Worm (Caenorhabditis elegans) whole organism, young adult: ENCODE measurements around the gene C27A2.8.

Experiments
- F22D6.2 ChIP-seq: sonication (generic microtip); optimal IDR thresholded peaks from 2 replicates; lab custom pipeline; 2016; ENCODE audit warnings: mild to moderate bottlenecking, missing genetic modification characterization, missing compliant biosample characterization
- F57A8.1 ChIP-seq: fragments of 200-800 bp; sonication (Bioruptor generic); optimal IDR thresholded peaks from 2 replicates; lab custom pipeline; 2018; ENCODE audit warnings: mild to moderate bottlenecking, missing genetic modification characterization, moderate library complexity, missing compliant biosample characterization
- ama-1 ChIP-seq, 3 experiments: fragments of 150-350 bp in 1 of 3; sonication (generic microtip) in 2 of 3; optimal IDR thresholded peaks; 2 replicates each; lab custom pipeline; 2014 to 2018; ENCODE audit warnings: missing biosample characterization in 2 of 3, missing genetic modification characterization in 2 of 3, missing genetic modification reagents in 2 of 3
- atf-7 ChIP-seq: sonication (generic microtip); optimal IDR thresholded peaks from 2 replicates; lab custom pipeline; 2017; ENCODE audit warnings: mild to moderate bottlenecking, missing genetic modification characterization, missing compliant biosample characterization
- ceh-58 ChIP-seq: fragments of 200-800 bp; sonication (Bioruptor generic); IDR thresholded peaks from 2 replicates; pipeline ENCODE4 v1.3.6; 2022; ENCODE audit warnings: missing genetic modification characterization, missing compliant biosample characterization
- dpl-1 ChIP-seq: fragments of 150-350 bp; optimal IDR thresholded peaks from 2 replicates; lab custom pipeline; 2014; ENCODE audit warnings: missing biosample characterization, missing genetic modification reagents, missing genetic modification characterization
- hmg-20 ChIP-seq: fragments of 200-800 bp; sonication (Bioruptor generic); IDR thresholded peaks from 2 replicates; pipeline ENCODE4 v1.3.6; 2022; ENCODE audit warnings: missing genetic modification reagents, missing genetic modification characterization, missing compliant biosample characterization
- hrde-1 ChIP-seq: sonication (generic microtip); optimal IDR thresholded peaks from 2 replicates; lab custom pipeline; 2016; ENCODE audit warnings: missing genetic modification characterization, mild to moderate bottlenecking, missing compliant biosample characterization, moderate library complexity, missing genotype, missing genetic modification reagents, borderline replicate concordance
- madf-6 ChIP-seq: fragments of 200-800 bp; sonication (Bioruptor generic); IDR thresholded peaks from 2 replicates; pipeline ENCODE4 v1.3.6; 2022; ENCODE audit warnings: missing genetic modification reagents, missing genetic modification characterization, missing compliant biosample characterization
- rcor-1 ChIP-seq: fragments of 200-800 bp; sonication (Bioruptor generic); IDR thresholded peaks from 2 replicates; pipeline ENCODE4 v1.3.6; 2022; ENCODE audit warnings: missing genetic modification reagents, missing genetic modification characterization, missing compliant biosample characterization
- snpc-4 ChIP-seq, 5 experiments: fragments of 150-350 bp in 1 of 5; sonication (generic microtip) in 4 of 5; optimal IDR thresholded peaks; 2 replicates each; lab custom pipeline; 2014 to 2018; ENCODE audit warnings: missing genetic modification characterization in 5 of 5, missing biosample characterization in 3 of 5, antibody characterized with exemption in 2 of 5, mild to moderate bottlenecking in 2 of 5, missing compliant biosample characterization in 2 of 5, missing genotype in 2 of 5, moderate library complexity in 2 of 5, missing genetic modification reagents in 1 of 5
- tbx-9 ChIP-seq: sonication (generic microtip); optimal IDR thresholded peaks from 2 replicates; lab custom pipeline; 2016; ENCODE audit warnings: borderline replicate concordance, missing genetic modification characterization, inconsistent platforms, missing compliant biosample characterization
- ztf-22 ChIP-seq: fragments of 200-800 bp; sonication (Bioruptor generic); optimal IDR thresholded peaks from 2 replicates; lab custom pipeline; 2018; ENCODE audit warnings: mild to moderate bottlenecking, missing genetic modification characterization, moderate library complexity, missing compliant biosample characterization

- TF ChIP-seq hrde-1 (no peak), snpc-4 (GFP tag; optimal IDR thresholded peaks at IDR 0.05; lab: Kevin White, UChicago) (no peak), snpc-4 (tag; optimal IDR thresholded peaks at IDR 0.05; lab: Kevin White, UChicago) (no peak), F57A8.1 (GFP tag; lab: Kevin White, UChicago) (no peak), madf-6 (GFP tag; lab: Robert Waterston, UW) (no peak), dpl-1 (GFP tag; lab: Kevin White, UChicago) (no peak), atf-7 (no peak), tbx-9 (tag; lab: Kevin White, UChicago) (no peak), ama-1 (optimal IDR thresholded peaks at IDR 0.05; lab: Kevin White, UChicago) (no peak), ama-1 (GFP tag; optimal IDR thresholded peaks at IDR 0.05; lab: Kevin White, UChicago) (no peak), F22D6.2 (tag; lab: Kevin White, UChicago) (no peak), rcor-1 (GFP tag; lab: Robert Waterston, UW) (no peak), hmg-20 (GFP tag; lab: Robert Waterston, UW) (no peak), ceh-58 (GFP tag; lab: Robert Waterston, UW) (no peak), ztf-22 (GFP tag; lab: Kevin White, UChicago) (no peak)
These were observed 27.1 kb downstream of the C27A2.8 start, which contains the start of gene F33G12.7 for ce11 chrII:5040631-5041156.
